Fruit fly (Drosophila melanogaster) whole organism, embryonic: ENCODE data around the gene CG42820.
A peak's percentile ranks its signal among the peaks of the same experiment; 100 is the strongest.

ENCODE experiments used
- Ada2b ChIP-seq: fragments of 200-800 bp; sonication (Bioruptor generic); IDR thresholded peaks from 2 replicates; pipeline ENCODE4 v1.3.6; 2022; ENCODE audit warnings: missing biosample characterization, missing genetic modification characterization
- Aef1 ChIP-seq: fragments of 200-800 bp; sonication (Bioruptor generic); IDR thresholded peaks from 3 replicates; pipeline ENCODE4 v1.3.6; 2022; ENCODE audit warnings: missing biosample characterization, missing genetic modification characterization
- Awh ChIP-seq: fragments of 200-800 bp; sonication (Bioruptor generic); IDR thresholded peaks from 2 replicates; pipeline ENCODE4, ENCODE4 v1.3.6; 2022; ENCODE audit warnings: missing biosample characterization, missing genetic modification characterization
- B-H1 ChIP-seq: fragments of 200-800 bp; sonication (Bioruptor generic); IDR thresholded peaks from 3 replicates; pipeline ENCODE4 v1.3.6; 2022; ENCODE audit warnings: missing biosample characterization, missing genetic modification characterization
- CG1024 ChIP-seq: fragments of 200-800 bp; sonication (Bioruptor generic); IDR thresholded peaks from 2 replicates; pipeline ENCODE4 v1.3.6; 2022; ENCODE audit warnings: missing biosample characterization, missing genetic modification characterization
- CG10366 ChIP-seq: fragments of 200-800 bp; sonication (Bioruptor generic); IDR thresholded peaks from 2 replicates; pipeline ENCODE4 v1.3.6; 2022; ENCODE audit warnings: missing biosample characterization, missing genetic modification characterization
- CG11247 ChIP-seq: fragments of 200-800 bp; sonication (Bioruptor generic); IDR thresholded peaks from 2 replicates; pipeline ENCODE4 v1.3.6; 2022; ENCODE audit warnings: missing biosample characterization, missing genetic modification characterization
- CG14860 ChIP-seq: fragments of 200-800 bp; sonication (Bioruptor generic); IDR thresholded peaks from 3 replicates; pipeline ENCODE4 v1.3.6; 2022; ENCODE audit warnings: missing biosample characterization, missing genetic modification characterization; ENCODE audit not compliant: partially characterized antibody
- CG2199 ChIP-seq: fragments of 200-800 bp; sonication (Bioruptor generic); IDR thresholded peaks from 3 replicates; pipeline ENCODE4 v1.3.6; 2022; ENCODE audit warnings: missing biosample characterization, missing genetic modification characterization
- CG2202 ChIP-seq: fragments of 200-800 bp; sonication (Bioruptor generic); optimal IDR thresholded peaks from 2 replicates; lab custom pipeline; 2018; ENCODE audit warnings: missing biosample characterization, mild to moderate bottlenecking, missing genetic modification characterization
- CG2678 ChIP-seq: fragments of 200-800 bp; sonication (Bioruptor generic); optimal IDR thresholded peaks from 3 replicates; lab custom pipeline; 2019; ENCODE audit warnings: missing biosample characterization, mild to moderate bottlenecking, missing genetic modification characterization, moderate library complexity
- CG32772 ChIP-seq: fragments of 200-800 bp; sonication (Bioruptor generic); IDR thresholded peaks from 2 replicates; pipeline ENCODE4 v1.3.6; 2022; ENCODE audit warnings: missing biosample characterization, missing genetic modification characterization
- CG3407 ChIP-seq: fragments of 200-800 bp; sonication (Bioruptor generic); optimal IDR thresholded peaks from 2 replicates; lab custom pipeline; 2018; ENCODE audit warnings: missing biosample characterization, mild to moderate bottlenecking, missing genetic modification characterization
- CG6765 ChIP-seq: fragments of 200-800 bp; sonication (Bioruptor generic); optimal IDR thresholded peaks from 3 replicates; lab custom pipeline; 2017; ENCODE audit warnings: missing biosample characterization, mild to moderate bottlenecking, missing genetic modification characterization
- CG6791 ChIP-seq: fragments of 200-800 bp; sonication (Bioruptor generic); IDR thresholded peaks from 3 replicates; pipeline ENCODE4 v1.3.6; 2022; ENCODE audit warnings: missing biosample characterization, missing genetic modification characterization; ENCODE audit not compliant: partially characterized antibody
- CG9727 ChIP-seq: fragments of 200-800 bp; sonication (Bioruptor generic); optimal IDR thresholded peaks from 3 replicates; lab custom pipeline; 2017; ENCODE audit warnings: missing biosample characterization, mild to moderate bottlenecking, missing genetic modification characterization
- D19B ChIP-seq: fragments of 200-800 bp; sonication (Bioruptor generic); optimal IDR thresholded peaks from 2 replicates; lab custom pipeline; 2017; ENCODE audit warnings: missing biosample characterization, mild to moderate bottlenecking, missing genetic modification characterization
- Dbx ChIP-seq: fragments of 200-800 bp; sonication (Bioruptor generic); IDR thresholded peaks from 3 replicates; pipeline ENCODE4 v1.3.6; 2022; ENCODE audit warnings: missing biosample characterization, missing genetic modification characterization
- E2f2 ChIP-seq: fragments of 200-800 bp; sonication (Bioruptor generic); IDR thresholded peaks from 2 replicates; pipeline ENCODE4 v1.3.6; 2022; ENCODE audit warnings: missing biosample characterization, missing genetic modification characterization
- Eip74EF ChIP-seq, 2 experiments: fragments of 200-800 bp in 1 of 2; fragments of >200 bp in 1 of 2; sonication (Bioruptor generic) in 1 of 2; optimal IDR thresholded peaks; 2 replicates each; lab custom pipeline; 2017 to 2019; ENCODE audit warnings: missing biosample characterization in 2 of 2, missing genetic modification characterization in 2 of 2, mild to moderate bottlenecking in 1 of 2, moderate library complexity in 1 of 2
- Hr78 ChIP-seq, 2 experiments: fragments of 200-800 bp in 1 of 2; fragments of >200 bp in 1 of 2; sonication (Bioruptor generic) in 1 of 2; optimal IDR thresholded peaks; 2 replicates each; lab custom pipeline; 2017 to 2019; ENCODE audit warnings: missing biosample characterization in 2 of 2, missing genetic modification characterization in 2 of 2, mild to moderate bottlenecking in 1 of 2, moderate library complexity in 1 of 2
- MESR4 ChIP-seq: fragments of 200-800 bp; sonication (Bioruptor generic); optimal IDR thresholded peaks from 2 replicates; lab custom pipeline; 2018; ENCODE audit warnings: missing biosample characterization, mild to moderate bottlenecking, missing genetic modification characterization, moderate library complexity
- NC2β ChIP-seq: fragments of 200-800 bp; sonication (Bioruptor generic); optimal IDR thresholded peaks from 2 replicates; lab custom pipeline; 2016; ENCODE audit warnings: missing biosample characterization, missing genetic modification characterization
- NFAT ChIP-seq: fragments of 200-800 bp; sonication (Bioruptor generic); IDR thresholded peaks from 2 replicates; pipeline ENCODE4 v1.3.6; 2022; ENCODE audit warnings: missing biosample characterization, missing genetic modification characterization
- NK7.1 ChIP-seq: fragments of 200-800 bp; sonication (Bioruptor generic); optimal IDR thresholded peaks from 3 replicates; lab custom pipeline; 2016; ENCODE audit warnings: missing biosample characterization, missing genetic modification characterization
- Poxn ChIP-seq: fragments of 200-800 bp; sonication (Bioruptor generic); IDR thresholded peaks from 2 replicates; pipeline ENCODE4 v1.3.6; 2022; ENCODE audit warnings: missing biosample characterization, missing genetic modification characterization
- Ravus ChIP-seq: fragments of 200-800 bp; sonication (Bioruptor generic); IDR thresholded peaks from 2 replicates; pipeline ENCODE4 v1.3.6; 2022; ENCODE audit warnings: missing biosample characterization, missing genetic modification characterization
- Spps ChIP-seq: fragments of 200-800 bp; sonication (Bioruptor generic); optimal IDR thresholded peaks from 2 replicates; lab custom pipeline; 2018; ENCODE audit warnings: missing biosample characterization, mild to moderate bottlenecking, missing genetic modification characterization
- Trl ChIP-seq, 3 experiments: fragments of >200 bp in 2 of 3; fragments of 200-800 bp in 1 of 3; sonication (Bioruptor generic) in 1 of 3; optimal IDR thresholded peaks; 2 replicates in 1 of 3; 3 replicates in 2 of 3; lab custom pipeline; 2016 to 2017; ENCODE audit warnings: missing biosample characterization in 1 of 3, missing genetic modification characterization in 1 of 3
- ac ChIP-seq: fragments of 200-800 bp; sonication (Bioruptor generic); optimal IDR thresholded peaks from 3 replicates; lab custom pipeline; 2017; ENCODE audit warnings: missing biosample characterization, mild to moderate bottlenecking, missing genetic modification characterization
- chinmo ChIP-seq: fragments of 200-800 bp; sonication (Bioruptor generic); IDR thresholded peaks from 4 replicates; pipeline ENCODE4 v1.3.6; 2022; ENCODE audit warnings: missing biosample characterization, missing genetic modification characterization; ENCODE audit not compliant: partially characterized antibody
- ci ChIP-seq: fragments of 200-800 bp; sonication (Bioruptor generic); IDR thresholded peaks from 3 replicates; pipeline ENCODE4 v1.3.6; 2022; ENCODE audit warnings: missing biosample characterization, missing genetic modification characterization
- dpn ChIP-seq, 2 experiments: fragments of 200-800 bp; sonication (Bioruptor generic); optimal IDR thresholded peaks; 3 replicates each; lab custom pipeline; 2016; ENCODE audit warnings: missing biosample characterization in 2 of 2, missing genetic modification characterization in 2 of 2
- eve ChIP-seq, 2 experiments: fragments of >200 bp; optimal IDR thresholded peaks; 2 replicates each; lab custom pipeline; 2017; ENCODE audit warnings: missing biosample characterization in 2 of 2, missing genetic modification characterization in 2 of 2
- fd64A ChIP-seq: fragments of 200-800 bp; sonication (Bioruptor generic); optimal IDR thresholded peaks from 3 replicates; lab custom pipeline; 2018; ENCODE audit warnings: missing biosample characterization, mild to moderate bottlenecking, missing genetic modification characterization
- hb ChIP-seq: fragments of 200-800 bp; sonication (Bioruptor generic); IDR thresholded peaks from 3 replicates; pipeline ENCODE4 v1.3.6; 2022; ENCODE audit warnings: missing biosample characterization, missing genetic modification characterization; ENCODE audit not compliant: partially characterized antibody
- kay ChIP-seq: fragments of 200-800 bp; sonication (Bioruptor generic); optimal IDR thresholded peaks from 2 replicates; lab custom pipeline; 2016; ENCODE audit warnings: missing biosample characterization, missing genetic modification characterization
- maf-S ChIP-seq: fragments of 200-800 bp; sonication (Bioruptor generic); optimal IDR thresholded peaks from 2 replicates; lab custom pipeline; 2016; ENCODE audit warnings: missing biosample characterization, missing genetic modification characterization
- pan ChIP-seq, 4 experiments: fragments of >200 bp in 3 of 4; fragments of 200-800 bp in 1 of 4; sonication (Bioruptor generic) in 1 of 4; optimal IDR thresholded peaks in 3 of 4; IDR thresholded peaks in 1 of 4; 2 replicates each; pipeline versions ENCODE4 v1.3.6 to Lab custom; 2017 to 2022; ENCODE audit warnings: missing biosample characterization in 2 of 4, missing genetic modification characterization in 2 of 4, mixed read lengths in 1 of 4
- pb ChIP-seq: fragments of 200-800 bp; sonication (Bioruptor generic); optimal IDR thresholded peaks from 3 replicates; lab custom pipeline; 2016; ENCODE audit warnings: missing biosample characterization, missing genetic modification characterization
- pros ChIP-seq: fragments of 200-800 bp; sonication (Bioruptor generic); optimal IDR thresholded peaks from 3 replicates; lab custom pipeline; 2019; ENCODE audit warnings: missing biosample characterization, mild to moderate bottlenecking, missing genetic modification characterization, moderate library complexity
- pzg ChIP-seq: fragments of 200-800 bp; sonication (Bioruptor generic); optimal IDR thresholded peaks from 3 replicates; lab custom pipeline; 2018; ENCODE audit warnings: missing biosample characterization, mild to moderate bottlenecking, missing genetic modification characterization, moderate library complexity
- ro ChIP-seq: fragments of 200-800 bp; sonication (Bioruptor generic); IDR thresholded peaks from 2 replicates; pipeline ENCODE4 v1.3.6; 2022; ENCODE audit warnings: missing biosample characterization, missing genetic modification characterization
- run ChIP-seq: fragments of 200-800 bp; sonication (Bioruptor generic); optimal IDR thresholded peaks from 3 replicates; lab custom pipeline; 2018; ENCODE audit warnings: missing biosample characterization, mild to moderate bottlenecking, missing genetic modification characterization
- schlank ChIP-seq: fragments of 200-800 bp; sonication (Bioruptor generic); optimal IDR thresholded peaks from 2 replicates; lab custom pipeline; 2018; ENCODE audit warnings: missing biosample characterization, mild to moderate bottlenecking, missing genetic modification characterization
- slou ChIP-seq: fragments of 200-800 bp; sonication (Bioruptor generic); optimal IDR thresholded peaks from 3 replicates; lab custom pipeline; 2016; ENCODE audit warnings: missing biosample characterization, missing genetic modification characterization
- slp2 ChIP-seq: fragments of 200-800 bp; sonication (Bioruptor generic); optimal IDR thresholded peaks from 2 replicates; lab custom pipeline; 2016; ENCODE audit warnings: missing biosample characterization, missing genetic modification characterization
- tin ChIP-seq: fragments of 200-800 bp; sonication (Bioruptor generic); optimal IDR thresholded peaks from 3 replicates; lab custom pipeline; 2016; ENCODE audit warnings: missing biosample characterization, missing genetic modification characterization
- trh ChIP-seq: fragments of 200-800 bp; sonication (Bioruptor generic); optimal IDR thresholded peaks from 2 replicates; lab custom pipeline; 2016; ENCODE audit warnings: missing biosample characterization, missing genetic modification characterization

The CG42820 gene

dm6 chr2L:8381508-8382036, 10.6 kb downstream of the CG42820 start, which contains the start of gene AlaRS (continued):
- TF ChIP-seq D19B (GFP tag; lab: Kevin White, UChicago) (no peak), Ada2b (GFP tag; lab: Robert Waterston, UW) (no peak), Spps (tag; lab: Kevin White, UChicago) (peak; percentile 23), ci (GFP tag; lab: Robert Waterston, UW) (peak; percentile 40; the same call in 1 of the 3 replicates), slou (GFP tag; lab: Kevin White, UChicago) (no peak), Eip74EF (GFP tag; optimal IDR thresholded peaks at IDR 0.05; lab: Kevin White, UChicago) (peak in 1 of 2 experiments; percentile 9), eve (GFP tag; optimal IDR thresholded peaks at IDR 0.05; lab: Kevin White, UChicago) (no peak), CG11247 (GFP tag; lab: Robert Waterston, UW) (no peak), kay (GFP tag; lab: Kevin White, UChicago) (no peak), B-H1 (no peak), hb (GFP tag; lab: Robert Waterston, UW) (peak; percentile 45; the same call in 1 of the 3 replicates), tin (GFP tag; lab: Kevin White, UChicago) (peak; percentile 19), CG6765 (no peak), CG1024 (GFP tag; lab: Robert Waterston, UW) (no peak), trh (GFP tag; lab: Kevin White, UChicago) (no peak), CG14860 (GFP tag; lab: Robert Waterston, UW) (peak; percentile 41; the same call in 1 of the 3 replicates), slp2 (GFP tag; lab: Kevin White, UChicago) (no peak), MESR4 (peak; percentile 77), run (tag; lab: Kevin White, UChicago) (no peak), dpn (GFP tag; optimal IDR thresholded peaks at IDR 0.05; lab: Kevin White, UChicago) (peak; percentile 8 to 26), CG2202 (tag; lab: Kevin White, UChicago) (no peak), Aef1 (GFP tag; lab: Robert Waterston, UW) (no peak), pros (GFP tag; lab: Kevin White, UChicago) (no peak), CG9727 (GFP tag; lab: Kevin White, UChicago) (peak; percentile 8), fd64A (GFP tag; lab: Kevin White, UChicago) (no peak), Poxn (GFP tag; lab: Robert Waterston, UW) (no peak), CG3407 (GFP tag; lab: Kevin White, UChicago) (peak; percentile 24), CG10366 (no peak), schlank (tag; lab: Kevin White, UChicago) (no peak), NC2β (GFP tag; lab: Kevin White, UChicago) (no peak), chinmo (GFP tag; lab: Robert Waterston, UW) (peak; percentile 83; the same call in 2 of the 4 replicates), ro (no peak), CG2199 (no peak), CG6791 (peak; percentile 59; the same call in 2 of the 3 replicates), maf-S (no peak), pan (optimal IDR thresholded peaks at IDR 0.05; lab: Kevin White, UChicago) (no peak), pan (GFP tag; optimal IDR thresholded peaks at IDR 0.05 in 1 of 2, IDR thresholded peaks at IDR 0.05 in 1 of 2) (peak in 1 of 2 experiments; percentile 43), Dbx (0 out of 3 replicates have a peak, but pooled peaks have one; percentile 6), Awh (GFP tag; lab: Robert Waterston, UW) (no peak), CG32772 (GFP tag; lab: Robert Waterston, UW) (no peak), ac (GFP tag; lab: Kevin White, UChicago) (no peak), Ravus (GFP tag; lab: Robert Waterston, UW) (no peak), CG2678 (tag; lab: Kevin White, UChicago) (peak; percentile 50), pb (no peak), NFAT (GFP tag; lab: Robert Waterston, UW) (no peak), E2f2 (GFP tag; lab: Robert Waterston, UW) (peak; percentile 53; the same call in 1 of the 2 replicates), pzg (GFP tag; lab: Kevin White, UChicago) (peak; percentile 36), Hr78 (GFP tag; optimal IDR thresholded peaks at IDR 0.05; lab: Kevin White, UChicago) (no peak), Trl (optimal IDR thresholded peaks at IDR 0.05; lab: Kevin White, UChicago) (no peak), Trl (GFP tag; optimal IDR thresholded peaks at IDR 0.05; lab: Kevin White, UChicago) (no peak), NK7.1 (no peak)
